Worm (Caenorhabditis elegans): ENCODE measurements around the gene clec-141.

ce11 chrII:5384282-5384681 lies 23.2 kb downstream of the clec-141 start:
- TF ChIP-seq tbx-11 (GFP tag; IDR thresholded peaks at IDR 0.05) (no peak), hmbx-1 (tag; optimal IDR thresholded peaks at IDR 0.05) (no peak), ceh-13 (GFP tag; optimal IDR thresholded peaks at IDR 0.05) (no peak), pes-1 (GFP tag; IDR thresholded peaks at IDR 0.05) (no peak), tbx-37 (GFP tag; conservative IDR thresholded peaks at IDR 0.05) (no peak), ama-1 (optimal IDR thresholded peaks at IDR 0.05) (no peak), flt-1 (GFP tag; IDR thresholded peaks at IDR 0.05) (no peak), hnd-1 (tag; optimal IDR thresholded peaks at IDR 0.05) (no peak), B0310.2 (tag; optimal IDR thresholded peaks at IDR 0.05) (no peak)

Data from whole organism, early embryonic.